Worm (Caenorhabditis elegans): Measurements from ENCODE around the gene cogc-6.

cogc-6 gene

ce11 chrV:8235331-8235730 is 14.2 kb upstream of the cogc-6 start (continued):
- TF ChIP-seq mes-2 (tag; optimal IDR thresholded peaks at IDR 0.05; ENCODE audit: poor library complexity, severe bottlenecking) = no peak
- TF ChIP-seq ceh-44 (GFP tag; IDR thresholded peaks at IDR 0.05) = no peak

- TF ChIP-seq zip-2 (tag; optimal IDR thresholded peaks at IDR 0.05) = no peak
- TF ChIP-seq zag-1 (tag; optimal IDR thresholded peaks at IDR 0.05) = no peak
- TF ChIP-seq lin-39 (tag; optimal IDR thresholded peaks at IDR 0.05) = no peak
- no peak for TF ChIP-seq mep-1 (tag; optimal IDR thresholded peaks at IDR 0.05)
- TF ChIP-seq ama-1 (optimal IDR thresholded peaks at IDR 0.05) = no peak
- TF ChIP-seq nhr-25 (tag; optimal IDR thresholded peaks at IDR 0.05; ENCODE audit: borderline replicate concordance, insufficient read depth) = no peak
- no peak for TF ChIP-seq nhr-77 (tag; optimal IDR thresholded peaks at IDR 0.05)
- no peak for TF ChIP-seq daf-12 (tag; optimal IDR thresholded peaks at IDR 0.05)
- TF ChIP-seq ctbp-1 (GFP tag; IDR thresholded peaks at IDR 0.05) = no peak
- no peak for TF ChIP-seq daf-8 (GFP tag; IDR thresholded peaks at IDR 0.05)
- no peak for TF ChIP-seq mdl-1 (tag; optimal IDR thresholded peaks at IDR 0.05)
- no peak for TF ChIP-seq zfp-3 (GFP tag; conservative IDR thresholded peaks at IDR 0.05)
- TF ChIP-seq tag-97 (GFP tag; IDR thresholded peaks at IDR 0.05) = no peak
- TF ChIP-seq attf-4 (tag; optimal IDR thresholded peaks at IDR 0.05) = no peak
- TF ChIP-seq ceh-62 (tag; optimal IDR thresholded peaks at IDR 0.05) = no peak
- no peak for TF ChIP-seq nhr-111 (GFP tag; optimal IDR thresholded peaks at IDR 0.05)
- peak; percentile 64 for TF ChIP-seq mes-2 (tag; optimal IDR thresholded peaks at IDR 0.05; ENCODE audit: poor library complexity, severe bottlenecking)
- TF ChIP-seq hmg-1.1 (GFP tag; IDR thresholded peaks at IDR 0.05) = 0 out of 2 replicates have a peak, but pooled peaks have one; percentile 29
- TF ChIP-seq Y105C5A.15 (GFP tag; IDR thresholded peaks at IDR 0.05) = no peak
- peak; percentile 32; the same call in 1 of the 2 replicates for TF ChIP-seq snpc-1.2 (GFP tag; IDR thresholded peaks at IDR 0.05)
- no peak for TF ChIP-seq nhr-102 (tag; optimal IDR thresholded peaks at IDR 0.05)
- TF ChIP-seq snpc-4 (tag; optimal IDR thresholded peaks at IDR 0.05) = peak; percentile 55
- TF ChIP-seq F44E2.7 (GFP tag; IDR thresholded peaks at IDR 0.05) = no peak
- 0 out of 2 replicates have a peak, but pooled peaks have one; percentile 54 for TF ChIP-seq tra-1 (GFP tag; IDR thresholded peaks at IDR 0.05)
- TF ChIP-seq dmd-9 (GFP tag; IDR thresholded peaks at IDR 0.05) = no peak
- TF ChIP-seq dmd-6 (GFP tag; IDR thresholded peaks at IDR 0.05) = peak; percentile 52
- no peak for TF ChIP-seq php-3 (GFP tag; IDR thresholded peaks at IDR 0.05)
- TF ChIP-seq aly-2 (tag; optimal IDR thresholded peaks at IDR 0.05) = no peak
- TF ChIP-seq F10B5.3 (tag; optimal IDR thresholded peaks at IDR 0.05) = no peak
- no peak for TF ChIP-seq saeg-2 (GFP tag; IDR thresholded peaks at IDR 0.05)
- TF ChIP-seq mxl-3 (GFP tag; optimal IDR thresholded peaks at IDR 0.05) = peak; percentile 18
- TF ChIP-seq set-16 (GFP tag; IDR thresholded peaks at IDR 0.05) = no peak
- TF ChIP-seq nhr-41 (GFP tag; IDR thresholded peaks at IDR 0.05) = no peak
- TF ChIP-seq mxl-2 (GFP tag; conservative IDR thresholded peaks at IDR 0.05) = no peak
- no peak for TF ChIP-seq fkh-10 (GFP tag; optimal IDR thresholded peaks at IDR 0.05)
- peak; percentile 26; the same call in 1 of the 2 replicates for TF ChIP-seq ZK337.2 (GFP tag; IDR thresholded peaks at IDR 0.05)
- no peak for TF ChIP-seq hlh-11 (tag; optimal IDR thresholded peaks at IDR 0.05)
- no peak for TF ChIP-seq ztf-7 (tag; optimal IDR thresholded peaks at IDR 0.05)
- peak; percentile 77 for TF ChIP-seq lim-7 (GFP tag; IDR thresholded peaks at IDR 0.05)
- no peak for TF ChIP-seq jun-1 (tag; optimal IDR thresholded peaks at IDR 0.05)
- no peak for TF ChIP-seq nhr-48 (tag; optimal IDR thresholded peaks at IDR 0.05)
- 0 out of 2 replicates have a peak, but pooled peaks have one; percentile 35 for TF ChIP-seq madf-9 (GFP tag; conservative IDR thresholded peaks at IDR 0.05)
- TF ChIP-seq T20F7.1 (GFP tag; optimal IDR thresholded peaks at IDR 0.05) = no peak
- TF ChIP-seq lsy-2 (tag; optimal IDR thresholded peaks at IDR 0.05) = no peak
- no peak for TF ChIP-seq lin-29 (GFP tag; IDR thresholded peaks at IDR 0.05)
- no peak for TF ChIP-seq D1046.2 (GFP tag; IDR thresholded peaks at IDR 0.05)
- no peak for TF ChIP-seq nhr-76 (tag; optimal IDR thresholded peaks at IDR 0.05)
- no peak for TF ChIP-seq unc-62 (GFP tag; optimal IDR thresholded peaks at IDR 0.05 in 1 of 2)
- TF ChIP-seq unc-62 (tag; optimal IDR thresholded peaks at IDR 0.05) = no peak
Observed at ce11 chrV:8230056-8230455, 8.9 kb upstream of the cogc-6 start.

Measured in whole organism, L4 larva.